Worm (Caenorhabditis elegans): ENCODE data around the gene wdr-54.

wdr-54 gene

ce11 chrX:827502-827901, 1.2 kb upstream of the wdr-54 start:
- no peak for TF ChIP-seq unc-62 (GFP tag; optimal IDR thresholded peaks at IDR 0.05)

ce11 chrX:830185-830584, 1.5 kb downstream of the wdr-54 start:
- TF ChIP-seq unc-62 (GFP tag; optimal IDR thresholded peaks at IDR 0.05): no peak

ce11 chrX:834478-834877, 5.8 kb downstream of the wdr-54 start, which contains the start of gene F39H12.1:
TSS of gene F39H12.1 (plus strand) at chrX:834778.
- TF ChIP-seq unc-62 (GFP tag; optimal IDR thresholded peaks at IDR 0.05): no peak

ce11 chrX:841393-841792, 12.7 kb downstream of the wdr-54 start, which contains the start of gene F39H12.3:
TSS of gene F39H12.3 (minus strand) at chrX:841493.
- TF ChIP-seq unc-62 (GFP tag; optimal IDR thresholded peaks at IDR 0.05): no peak

ce11 chrX:844649-845048, 15.9 kb downstream of the wdr-54 start:
- no peak for TF ChIP-seq unc-62 (GFP tag; optimal IDR thresholded peaks at IDR 0.05)

ce11 chrX:845443-845842, 16.7 kb downstream of the wdr-54 start:
- no peak for TF ChIP-seq unc-62 (GFP tag; optimal IDR thresholded peaks at IDR 0.05)

- no peak for TF ChIP-seq unc-62 (GFP tag; optimal IDR thresholded peaks at IDR 0.05)
Observed at ce11 chrX:851421-851820, 22.7 kb downstream of the wdr-54 start, which contains the start of gene igcm-1. TSS of gene igcm-1 (minus strand) at chrX:851521.

- TF ChIP-seq unc-62 (GFP tag; optimal IDR thresholded peaks at IDR 0.05): no peak
Observed at ce11 chrX:852739-853268, 24.1 kb downstream of the wdr-54 start.

ce11 chrX:853604-854003, 24.9 kb downstream of the wdr-54 start:
- TF ChIP-seq unc-62 (GFP tag; optimal IDR thresholded peaks at IDR 0.05): no peak

ce11 chrX:857658-858057, 29.0 kb downstream of the wdr-54 start:
- TF ChIP-seq unc-62 (GFP tag; optimal IDR thresholded peaks at IDR 0.05): no peak

- no peak for TF ChIP-seq unc-62 (GFP tag; optimal IDR thresholded peaks at IDR 0.05)
Observed at ce11 chrX:859401-859800, 30.7 kb downstream of the wdr-54 start, which contains the start of gene F56F10.2. TSS of gene F56F10.2 (plus strand) at chrX:859615.

- no peak for TF ChIP-seq unc-62 (GFP tag; optimal IDR thresholded peaks at IDR 0.05)
Observed at ce11 chrX:861378-861777, 32.7 kb downstream of the wdr-54 start.

- TF ChIP-seq unc-62 (GFP tag; optimal IDR thresholded peaks at IDR 0.05): no peak
Observed at ce11 chrX:863478-863877, 34.8 kb downstream of the wdr-54 start, which contains the start of gene cdo-1. TSS of gene cdo-1 (minus strand) at chrX:863578.

ce11 chrX:864293-864731, 35.6 kb downstream of the wdr-54 start:
- TF ChIP-seq unc-62 (GFP tag; optimal IDR thresholded peaks at IDR 0.05): no peak

- TF ChIP-seq unc-62 (GFP tag; optimal IDR thresholded peaks at IDR 0.05): no peak
Observed at ce11 chrX:865214-865613, 36.5 kb downstream of the wdr-54 start.

- no peak for TF ChIP-seq unc-62 (GFP tag; optimal IDR thresholded peaks at IDR 0.05)
Observed at ce11 chrX:871020-871419, 42.3 kb downstream of the wdr-54 start, which contains the start of gene lgl-1. TSS of gene lgl-1 (minus strand) at chrX:871089.

ce11 chrX:871957-872715, 43.4 kb downstream of the wdr-54 start, which contains the start of gene F56F10.1:
TSS of gene F56F10.1 (plus strand) at chrX:872603.
- TF ChIP-seq unc-62 (GFP tag; optimal IDR thresholded peaks at IDR 0.05): no peak
